Worm (Caenorhabditis elegans) whole organism, L2 larva: ENCODE measurements around the gene itsn-1.

ENCODE experiments used
- C34F6.9 ChIP-seq: fragments of 150-350 bp; optimal IDR thresholded peaks from 2 replicates; lab custom pipeline; 2014; ENCODE audit warnings: missing biosample characterization, missing genetic modification characterization
- F13H6.1 ChIP-seq: sonication (generic microtip); optimal IDR thresholded peaks from 2 replicates; lab custom pipeline; 2016; ENCODE audit warnings: missing genetic modification characterization, missing compliant biosample characterization
- R02D3.7 ChIP-seq: fragments of 150-350 bp; optimal IDR thresholded peaks from 2 replicates; lab custom pipeline; 2014; ENCODE audit warnings: missing biosample characterization, missing genetic modification characterization
- Y55F3AM.14 ChIP-seq: fragments of 200-800 bp; sonication (Bioruptor generic); optimal IDR thresholded peaks from 2 replicates; lab custom pipeline; 2018; ENCODE audit warnings: mild to moderate bottlenecking, missing genetic modification characterization, missing compliant biosample characterization
- ZK546.5 ChIP-seq: sonication (generic microtip); optimal IDR thresholded peaks from 2 replicates; lab custom pipeline; 2017; ENCODE audit warnings: missing biosample characterization, missing genetic modification characterization
- alr-1 ChIP-seq: fragments of 150-350 bp; optimal IDR thresholded peaks from 2 replicates; lab custom pipeline; 2014; ENCODE audit warnings: missing biosample characterization, missing genetic modification characterization
- aly-2 ChIP-seq: fragments of 150-350 bp; optimal IDR thresholded peaks from 2 replicates; lab custom pipeline; 2014; ENCODE audit warnings: missing biosample characterization, missing genetic modification characterization
- blmp-1 ChIP-seq: sonication (generic microtip); optimal IDR thresholded peaks from 2 replicates; lab custom pipeline; 2017; ENCODE audit warnings: missing genetic modification characterization, mild to moderate bottlenecking, missing compliant biosample characterization, antibody characterized with exemption, moderate library complexity; ENCODE audit not compliant: insufficient read depth
- ceh-16 ChIP-seq: fragments of 150-350 bp; optimal IDR thresholded peaks from 2 replicates; lab custom pipeline; 2014; ENCODE audit warnings: missing biosample characterization, missing genetic modification characterization
- crh-2 ChIP-seq: sonication (generic microtip); optimal IDR thresholded peaks from 2 replicates; lab custom pipeline; 2017; ENCODE audit warnings: missing biosample characterization, missing genetic modification characterization
- dmd-4 ChIP-seq: sonication (generic microtip); optimal IDR thresholded peaks from 2 replicates; lab custom pipeline; 2017; ENCODE audit warnings: missing biosample characterization, missing genetic modification characterization
- egl-27 ChIP-seq: sonication (generic microtip); optimal IDR thresholded peaks from 3 replicates; lab custom pipeline; 2017; ENCODE audit warnings: missing biosample characterization, missing genetic modification reagents, missing genetic modification characterization
- gmeb-1 ChIP-seq: fragments of 150-350 bp; optimal IDR thresholded peaks from 2 replicates; lab custom pipeline; 2014; ENCODE audit warnings: missing biosample characterization, missing genetic modification characterization
- lin-13 ChIP-seq: fragments of 150-350 bp; optimal IDR thresholded peaks from 2 replicates; lab custom pipeline; 2014; ENCODE audit warnings: missing biosample characterization, missing genetic modification reagents, missing genetic modification characterization
- lin-39 ChIP-seq: fragments of 150-350 bp; optimal IDR thresholded peaks from 2 replicates; lab custom pipeline; 2014; ENCODE audit warnings: missing biosample characterization, missing genetic modification reagents, missing genetic modification characterization
- lsy-2 ChIP-seq, 2 experiments: fragments of 150-350 bp in 1 of 2; sonication (generic microtip) in 1 of 2; optimal IDR thresholded peaks; 2 replicates each; lab custom pipeline; 2014 to 2017; ENCODE audit warnings: missing biosample characterization in 2 of 2, missing genetic modification characterization in 2 of 2
- mbf-1 ChIP-seq: sonication (generic microtip); optimal IDR thresholded peaks from 2 replicates; lab custom pipeline; 2017; ENCODE audit warnings: missing biosample characterization, missing genetic modification characterization
- mdl-1 ChIP-seq, 2 experiments: fragments of 150-350 bp in 1 of 2; sonication (generic microtip) in 1 of 2; optimal IDR thresholded peaks; 2 replicates each; lab custom pipeline; 2017; ENCODE audit warnings: missing biosample characterization in 2 of 2, missing genetic modification characterization in 2 of 2
- nhr-12 ChIP-seq: fragments of 150-350 bp; optimal IDR thresholded peaks from 2 replicates; lab custom pipeline; 2014; ENCODE audit warnings: missing biosample characterization, missing genetic modification characterization
- nhr-129 ChIP-seq: fragments of 150-350 bp; optimal IDR thresholded peaks from 2 replicates; lab custom pipeline; 2014; ENCODE audit warnings: missing biosample characterization, missing genetic modification characterization
- nhr-23 ChIP-seq: fragments of 150-350 bp; optimal IDR thresholded peaks from 2 replicates; lab custom pipeline; 2014; ENCODE audit warnings: missing biosample characterization, missing genetic modification reagents, missing genetic modification characterization
- nhr-25 ChIP-seq: fragments of 150-350 bp; sonication (generic microtip); optimal IDR thresholded peaks from 3 replicates; lab custom pipeline; 2014; ENCODE audit warnings: missing biosample characterization, missing genetic modification characterization
- nhr-77 ChIP-seq: fragments of 150-350 bp; optimal IDR thresholded peaks from 2 replicates; lab custom pipeline; 2014; ENCODE audit warnings: missing biosample characterization, missing genetic modification characterization
- sem-4 ChIP-seq: fragments of 150-350 bp; optimal IDR thresholded peaks from 2 replicates; lab custom pipeline; 2014; ENCODE audit warnings: missing biosample characterization, missing genetic modification reagents, missing genetic modification characterization
- skn-1 ChIP-seq: sonication (generic microtip); optimal IDR thresholded peaks from 2 replicates; lab custom pipeline; 2017; ENCODE audit warnings: missing biosample characterization, missing genetic modification characterization
- sma-3 ChIP-seq: sonication (generic microtip); optimal IDR thresholded peaks from 2 replicates; lab custom pipeline; 2016; ENCODE audit warnings: missing genetic modification reagents, missing genetic modification characterization, missing compliant biosample characterization
- sma-9 ChIP-seq, 2 experiments: fragments of 150-350 bp in 1 of 2; sonication (generic microtip) in 1 of 2; optimal IDR thresholded peaks; 2 replicates each; lab custom pipeline; 2014 to 2016; ENCODE audit warnings: missing genetic modification characterization in 2 of 2, mild to moderate bottlenecking in 1 of 2, missing biosample characterization in 1 of 2, missing compliant biosample characterization in 1 of 2, missing genetic modification reagents in 1 of 2, moderate library complexity in 1 of 2
- snpc-4 ChIP-seq: fragments of 150-350 bp; optimal IDR thresholded peaks from 2 replicates; lab custom pipeline; 2014; ENCODE audit warnings: missing biosample characterization, missing genetic modification characterization
- unc-39 ChIP-seq: fragments of 150-350 bp; optimal IDR thresholded peaks from 2 replicates; lab custom pipeline; 2014; ENCODE audit warnings: missing biosample characterization, missing genetic modification characterization
- unc-55 ChIP-seq: fragments of 150-350 bp; sonication (generic microtip); optimal IDR thresholded peaks from 3 replicates; lab custom pipeline; 2014; ENCODE audit warnings: missing biosample characterization, missing genetic modification reagents, missing genetic modification characterization
- ztf-1 ChIP-seq: fragments of 200-800 bp; sonication (Bioruptor generic); conservative IDR thresholded peaks from 2 replicates; pipeline ENCODE4 v1.3.6; 2022; ENCODE audit warnings: missing genetic modification characterization, missing compliant biosample characterization
- ztf-11 ChIP-seq: sonication (generic microtip); optimal IDR thresholded peaks from 2 replicates; lab custom pipeline; 2017; ENCODE audit warnings: missing biosample characterization, missing genetic modification characterization
- ztf-4 ChIP-seq: fragments of 150-350 bp; optimal IDR thresholded peaks from 2 replicates; lab custom pipeline; 2014; ENCODE audit warnings: missing biosample characterization, missing genetic modification characterization

Gene itsn-1

ce11 chrIV:17118585-17118984 is 897 bp upstream of the itsn-1 start, which contains the start of gene uaf-2 (continued):
- no peak for TF ChIP-seq sma-9 (GFP tag; optimal IDR thresholded peaks at IDR 0.05; lab: Kevin White, UChicago)
- TF ChIP-seq sma-9 (tag; optimal IDR thresholded peaks at IDR 0.05; lab: Kevin White, UChicago) = no peak
- peak; percentile 6 for TF ChIP-seq crh-2 (tag; lab: Kevin White, UChicago)
- TF ChIP-seq ZK546.5 = no peak
- TF ChIP-seq, all 48 proteins: peak for 6

- TF ChIP-seq skn-1 (no peak), lin-39 (tag; lab: Kevin White, UChicago) (no peak), ZK546.5 (no peak), unc-39 (tag; lab: Kevin White, UChicago) (no peak), alr-1 (tag; lab: Kevin White, UChicago) (no peak), snpc-4 (tag; lab: Kevin White, UChicago) (no peak), nhr-23 (tag; lab: Kevin White, UChicago) (no peak), C34F6.9 (peak; percentile 28), unc-55 (GFP tag; lab: Kevin White, UChicago) (peak; percentile 55)
These were observed 1.7 kb downstream of the itsn-1 start for ce11 chrIV:17121058-17121773.

- no peak for TF ChIP-seq R02D3.7 (tag; lab: Kevin White, UChicago)
- no peak for TF ChIP-seq blmp-1 (tag; lab: Kevin White, UChicago)
- TF ChIP-seq nhr-77 (tag; lab: Kevin White, UChicago) = no peak
- no peak for TF ChIP-seq nhr-129 (tag; lab: Kevin White, UChicago)
- TF ChIP-seq lsy-2 (tag; optimal IDR thresholded peaks at IDR 0.05; lab: Kevin White, UChicago) = no peak
- TF ChIP-seq C34F6.9 = no peak
These were observed 6.5 kb downstream of the itsn-1 start for ce11 chrIV:17125967-17126366.

- TF ChIP-seq gmeb-1 (tag; lab: Kevin White, UChicago) (no peak), lin-39 (tag; lab: Kevin White, UChicago) (no peak), Y55F3AM.14 (GFP tag; lab: Kevin White, UChicago) (no peak), mbf-1 (no peak), ceh-16 (tag; lab: Kevin White, UChicago) (no peak), mdl-1 (tag; optimal IDR thresholded peaks at IDR 0.05; lab: Kevin White, UChicago) (no peak), ztf-1 (GFP tag; lab: Robert Waterston, UW) (no peak), ztf-4 (tag; lab: Kevin White, UChicago) (no peak), nhr-23 (tag; lab: Kevin White, UChicago) (no peak), crh-2 (tag; lab: Kevin White, UChicago) (no peak), F13H6.1 (no peak), nhr-25 (tag; lab: Kevin White, UChicago) (no peak), aly-2 (tag; lab: Kevin White, UChicago) (no peak), dmd-4 (no peak), blmp-1 (tag; lab: Kevin White, UChicago) (no peak), sma-3 (GFP tag; lab: Kevin White, UChicago) (no peak), snpc-4 (tag; lab: Kevin White, UChicago) (no peak), lin-13 (GFP tag; lab: Kevin White, UChicago) (no peak), egl-27 (no peak), alr-1 (tag; lab: Kevin White, UChicago) (no peak)
These were observed 7.0 kb downstream of the itsn-1 start for ce11 chrIV:17126512-17126911.

- TF ChIP-seq lin-13 (GFP tag; lab: Kevin White, UChicago) (no peak), dmd-4 (no peak), ztf-11 (tag; lab: Kevin White, UChicago) (no peak), aly-2 (tag; lab: Kevin White, UChicago) (no peak), nhr-12 (tag; lab: Kevin White, UChicago) (no peak), sem-4 (no peak)
- TF ChIP-seq, all 48 proteins: peak for 0
These were observed 11.6 kb downstream of the itsn-1 start, which contains the start of the genes Y116A8C.37 and Y116A8C.38 for ce11 chrIV:17131035-17131595. Gene Y116A8C.37 (minus strand): TSS chrIV:17131135. Gene Y116A8C.38 (plus strand): TSS chrIV:17131545.
